Fruit fly (Drosophila melanogaster): ENCODE data around the gene Pfrx.

The Pfrx gene

DNA sequence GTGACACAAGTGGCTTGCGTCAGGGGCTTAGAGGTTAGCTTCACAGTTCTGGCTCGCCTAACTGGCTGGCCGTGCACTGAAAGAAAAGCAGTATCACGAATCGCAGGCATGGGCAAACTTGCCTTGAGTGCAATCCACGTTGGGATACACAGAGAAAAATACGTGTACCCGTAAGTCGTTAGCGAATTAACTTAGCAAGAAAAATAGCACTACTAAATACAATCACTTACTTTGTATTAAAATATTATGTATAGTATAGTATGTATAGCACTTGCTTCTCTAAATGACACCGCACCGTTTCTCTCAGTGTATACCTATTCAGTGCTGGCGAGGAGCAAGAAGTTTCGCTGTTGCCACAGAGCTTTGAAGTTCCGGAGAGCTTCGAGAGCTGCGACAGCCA lies 42.2 kb upstream of the Pfrx start (continued):
- no peak for TF ChIP-seq mld (GFP tag; IDR thresholded peaks at IDR 0.05; ENCODE audit: partially characterized antibody)
- no peak for TF ChIP-seq CG30020 (tag; optimal IDR thresholded peaks at IDR 0.05)
- no peak for TF ChIP-seq sqz (GFP tag; optimal IDR thresholded peaks at IDR 0.05)
- peak; percentile 32 for TF ChIP-seq CG30431 (GFP tag; optimal IDR thresholded peaks at IDR 0.05)
- TF ChIP-seq mam (GFP tag; optimal IDR thresholded peaks at IDR 0.05) = no peak
- TF ChIP-seq CG12659 (GFP tag; optimal IDR thresholded peaks at IDR 0.05) = peak; percentile 44
- TF ChIP-seq chinmo (GFP tag; IDR thresholded peaks at IDR 0.05; ENCODE audit: partially characterized antibody) = no peak
- TF ChIP-seq Atf-2 (GFP tag; optimal IDR thresholded peaks at IDR 0.05) = no peak
- no peak for TF ChIP-seq BEAF-32 (GFP tag; optimal IDR thresholded peaks at IDR 0.05)
- no peak for TF ChIP-seq Max (GFP tag; optimal IDR thresholded peaks at IDR 0.05)
- TF ChIP-seq gfzf (GFP tag; optimal IDR thresholded peaks at IDR 0.05) = no peak
- TF ChIP-seq CG8388 (GFP tag; optimal IDR thresholded peaks at IDR 0.05) = peak; percentile 9
- no peak for TF ChIP-seq CG16779 (GFP tag; IDR thresholded peaks at IDR 0.05)
- TF ChIP-seq CG1832 (GFP tag; optimal IDR thresholded peaks at IDR 0.05) = no peak
- no peak for TF ChIP-seq Chrac-16 (GFP tag; optimal IDR thresholded peaks at IDR 0.05)
- no peak for TF ChIP-seq HLH4C (GFP tag; IDR thresholded peaks at IDR 0.05; ENCODE audit: partially characterized antibody)
- TF ChIP-seq CG43689 (GFP tag; IDR thresholded peaks at IDR 0.05) = no peak
- no peak for TF ChIP-seq seq (GFP tag; IDR thresholded peaks at IDR 0.05)
- no peak for TF ChIP-seq CG9876 (GFP tag; optimal IDR thresholded peaks at IDR 0.05)
- TF ChIP-seq CG6654 (GFP tag; optimal IDR thresholded peaks at IDR 0.05) = no peak
- no peak for TF ChIP-seq CG2129 (GFP tag; IDR thresholded peaks at IDR 0.05; ENCODE audit: partially characterized antibody)
- TF ChIP-seq toy (GFP tag; IDR thresholded peaks at IDR 0.05) = no peak
- TF ChIP-seq oc (tag; optimal IDR thresholded peaks at IDR 0.05) = no peak
- no peak for TF ChIP-seq Dfd (GFP tag; optimal IDR thresholded peaks at IDR 0.05)
- TF ChIP-seq CG6175 (GFP tag; IDR thresholded peaks at IDR 0.05) = no peak
- TF ChIP-seq CG1233 (GFP tag; optimal IDR thresholded peaks at IDR 0.05) = no peak
- peak; percentile 59; the same call in 2 of the 3 replicates for TF ChIP-seq dysf (GFP tag; IDR thresholded peaks at IDR 0.05)
- no peak for TF ChIP-seq vnd (GFP tag; IDR thresholded peaks at IDR 0.05; ENCODE audit: partially characterized antibody)
- no peak for TF ChIP-seq gcm (GFP tag; optimal IDR thresholded peaks at IDR 0.05)
- no peak for TF ChIP-seq CG3163 (GFP tag; optimal IDR thresholded peaks at IDR 0.05)
- no peak for TF ChIP-seq crc (GFP tag; optimal IDR thresholded peaks at IDR 0.05)
- no peak for TF ChIP-seq CG4820 (GFP tag; optimal IDR thresholded peaks at IDR 0.05)
- TF ChIP-seq lilli (GFP tag; optimal IDR thresholded peaks at IDR 0.05) = peak; percentile 31
- TF ChIP-seq z (GFP tag; IDR thresholded peaks at IDR 0.05) = no peak
- TF ChIP-seq CG12071 (GFP tag; optimal IDR thresholded peaks at IDR 0.05) = peak; percentile 17
- no peak for TF ChIP-seq br (optimal IDR thresholded peaks at IDR 0.05)
- no peak for TF ChIP-seq CG8281 (tag; optimal IDR thresholded peaks at IDR 0.05)
- TF ChIP-seq dm (GFP tag; optimal IDR thresholded peaks at IDR 0.05) = no peak
- TF ChIP-seq lov (optimal IDR thresholded peaks at IDR 0.05) = no peak
- TF ChIP-seq lov (GFP tag; IDR thresholded peaks at IDR 0.05) = no peak
- TF ChIP-seq vvl (GFP tag; IDR thresholded peaks at IDR 0.05) = peak; percentile 51
- TF ChIP-seq odd (GFP tag; optimal IDR thresholded peaks at IDR 0.05) = peak; percentile 9
- TF ChIP-seq ham (GFP tag; IDR thresholded peaks at IDR 0.05) = no peak
- TF ChIP-seq CG9727 (GFP tag; optimal IDR thresholded peaks at IDR 0.05) = peak; percentile 36
- no peak for TF ChIP-seq gcm2 (GFP tag; optimal IDR thresholded peaks at IDR 0.05)
- no peak for TF ChIP-seq Atf3 (GFP tag; optimal IDR thresholded peaks at IDR 0.05)
- TF ChIP-seq Sry-δ (GFP tag; optimal IDR thresholded peaks at IDR 0.05) = no peak
- no peak for TF ChIP-seq CG10321 (GFP tag; IDR thresholded peaks at IDR 0.05)
- no peak for TF ChIP-seq gro (GFP tag; optimal IDR thresholded peaks at IDR 0.05)
- TF ChIP-seq D19B (GFP tag; optimal IDR thresholded peaks at IDR 0.05) = no peak
- no peak for TF ChIP-seq Bteb2 (GFP tag; optimal IDR thresholded peaks at IDR 0.05)
- TF ChIP-seq Mes4 (GFP tag; optimal IDR thresholded peaks at IDR 0.05) = no peak
- peak; percentile 39 for TF ChIP-seq caup (GFP tag; optimal IDR thresholded peaks at IDR 0.05; ENCODE audit: severe bottlenecking)
